Fruit fly (Drosophila melanogaster) whole organism, embryonic: Measurements from ENCODE around the gene H2.0.

Experiments
- Ada2b ChIP-seq: fragments of 200-800 bp; sonication (Bioruptor generic); IDR thresholded peaks from 2 replicates; pipeline ENCODE4 v1.3.6; 2022; ENCODE audit warnings: missing biosample characterization, missing genetic modification characterization
- CG10209 ChIP-seq: fragments of 200-800 bp; sonication (Bioruptor generic); optimal IDR thresholded peaks from 3 replicates; lab custom pipeline; 2017; ENCODE audit warnings: missing biosample characterization, mild to moderate bottlenecking, missing genetic modification characterization, missing genetic modification reagents
- CG10543 ChIP-seq: fragments of 200-800 bp; sonication (Bioruptor generic); optimal IDR thresholded peaks from 3 replicates; lab custom pipeline; 2017; ENCODE audit warnings: missing biosample characterization, mild to moderate bottlenecking, missing genetic modification characterization, moderate library complexity
- CG12744 ChIP-seq: fragments of 200-800 bp; sonication (Bioruptor generic); optimal IDR thresholded peaks from 2 replicates; lab custom pipeline; 2016; ENCODE audit warnings: missing biosample characterization, missing genetic modification characterization
- CG12769 ChIP-seq: fragments of 200-800 bp; sonication (Bioruptor generic); optimal IDR thresholded peaks from 2 replicates; lab custom pipeline; 2019; ENCODE audit warnings: missing biosample characterization, mild to moderate bottlenecking, missing genetic modification characterization, moderate library complexity
- CG13424 ChIP-seq: fragments of 200-800 bp; sonication (Bioruptor generic); optimal IDR thresholded peaks from 2 replicates; lab custom pipeline; 2019; ENCODE audit warnings: missing biosample characterization, mild to moderate bottlenecking, missing genetic modification characterization, moderate library complexity
- CG13775 ChIP-seq: fragments of 200-800 bp; sonication (Bioruptor generic); optimal IDR thresholded peaks from 3 replicates; lab custom pipeline; 2017; ENCODE audit warnings: missing biosample characterization, mild to moderate bottlenecking, missing genetic modification characterization
- CG15269 ChIP-seq: fragments of 200-800 bp; sonication (Bioruptor generic); optimal IDR thresholded peaks from 2 replicates; lab custom pipeline; 2018; ENCODE audit warnings: missing biosample characterization, mild to moderate bottlenecking, missing genetic modification characterization, moderate library complexity
- CG15514 ChIP-seq: fragments of 200-800 bp; sonication (Bioruptor generic); optimal IDR thresholded peaks from 3 replicates; lab custom pipeline; 2017; ENCODE audit warnings: missing biosample characterization, missing genetic modification characterization, mild to moderate bottlenecking, moderate library complexity, missing genetic modification reagents
- CG1602 ChIP-seq: fragments of 200-800 bp; sonication (Bioruptor generic); optimal IDR thresholded peaks from 3 replicates; lab custom pipeline; 2016; ENCODE audit warnings: missing biosample characterization, missing genetic modification characterization
- CG17802 ChIP-seq: fragments of 200-800 bp; sonication (Bioruptor generic); optimal IDR thresholded peaks from 2 replicates; lab custom pipeline; 2018; ENCODE audit warnings: missing biosample characterization, mild to moderate bottlenecking, missing genetic modification characterization, moderate library complexity
- CG1792 ChIP-seq: fragments of 200-800 bp; sonication (Bioruptor generic); optimal IDR thresholded peaks from 2 replicates; lab custom pipeline; 2016; ENCODE audit warnings: missing biosample characterization, missing genetic modification characterization
- CG2678 ChIP-seq: fragments of 200-800 bp; sonication (Bioruptor generic); optimal IDR thresholded peaks from 3 replicates; lab custom pipeline; 2019; ENCODE audit warnings: missing biosample characterization, mild to moderate bottlenecking, missing genetic modification characterization, moderate library complexity
- CG2712 ChIP-seq: fragments of 200-800 bp; optimal IDR thresholded peaks from 3 replicates; lab custom pipeline; 2019; ENCODE audit warnings: missing biosample characterization, mild to moderate bottlenecking, missing genetic modification characterization, moderate library complexity
- CG30020 ChIP-seq: fragments of 200-800 bp; optimal IDR thresholded peaks from 2 replicates; lab custom pipeline; 2019; ENCODE audit warnings: missing biosample characterization, mild to moderate bottlenecking, missing genetic modification characterization, moderate library complexity
- CG33213 ChIP-seq: fragments of 200-800 bp; sonication (Bioruptor generic); optimal IDR thresholded peaks from 3 replicates; lab custom pipeline; 2016; ENCODE audit warnings: missing biosample characterization, missing genetic modification characterization
- CG8290 ChIP-seq, 3 experiments: fragments of 200-800 bp; sonication (Bioruptor generic); optimal IDR thresholded peaks; 2 replicates each; lab custom pipeline; 2016 to 2019; ENCODE audit warnings: missing biosample characterization in 3 of 3, missing genetic modification characterization in 3 of 3, mild to moderate bottlenecking in 2 of 3, moderate library complexity in 1 of 3
- CG8944 ChIP-seq: fragments of 200-800 bp; sonication (Bioruptor generic); optimal IDR thresholded peaks from 3 replicates; lab custom pipeline; 2016; ENCODE audit warnings: missing biosample characterization, missing genetic modification characterization
- CTCF ChIP-seq: fragments of 200-800 bp; sonication (Bioruptor generic); optimal IDR thresholded peaks from 2 replicates; lab custom pipeline; 2017; ENCODE audit warnings: missing biosample characterization, mild to moderate bottlenecking, missing genetic modification characterization, moderate library complexity
- CoRest ChIP-seq: fragments of 200-800 bp; sonication (Bioruptor generic); optimal IDR thresholded peaks from 3 replicates; lab custom pipeline; 2018; ENCODE audit warnings: missing biosample characterization, mild to moderate bottlenecking, missing genetic modification characterization, moderate library complexity
- Dad ChIP-seq: fragments of 200-800 bp; sonication (Bioruptor generic); optimal IDR thresholded peaks from 3 replicates; lab custom pipeline; 2016; ENCODE audit warnings: missing biosample characterization, missing genetic modification characterization
- Deaf1 ChIP-seq: fragments of 200-800 bp; optimal IDR thresholded peaks from 3 replicates; lab custom pipeline; 2019; ENCODE audit warnings: missing biosample characterization, mild to moderate bottlenecking, missing genetic modification characterization, moderate library complexity
- ERR ChIP-seq: fragments of 200-800 bp; sonication (Bioruptor generic); optimal IDR thresholded peaks from 2 replicates; lab custom pipeline; 2016; ENCODE audit warnings: missing biosample characterization, missing genetic modification characterization
- H15 ChIP-seq: fragments of 200-800 bp; sonication (Bioruptor generic); IDR thresholded peaks from 3 replicates; pipeline ENCODE4 v1.3.6; 2022; ENCODE audit warnings: missing biosample characterization, missing genetic modification characterization
- Hr3 ChIP-seq: fragments of 200-800 bp; sonication (Bioruptor generic); optimal IDR thresholded peaks from 3 replicates; lab custom pipeline; 2016; ENCODE audit warnings: missing biosample characterization, missing genetic modification characterization
- Hr78 ChIP-seq, 2 experiments: fragments of 200-800 bp in 1 of 2; fragments of >200 bp in 1 of 2; sonication (Bioruptor generic) in 1 of 2; optimal IDR thresholded peaks; 2 replicates each; lab custom pipeline; 2017 to 2019; ENCODE audit warnings: missing biosample characterization in 2 of 2, missing genetic modification characterization in 2 of 2, mild to moderate bottlenecking in 1 of 2, moderate library complexity in 1 of 2
- Mad ChIP-seq: fragments of 200-800 bp; sonication (Bioruptor generic); optimal IDR thresholded peaks from 2 replicates; lab custom pipeline; 2016; ENCODE audit warnings: missing biosample characterization, missing genetic modification characterization
- Sin3A ChIP-seq: fragments of >200 bp; optimal IDR thresholded peaks from 2 replicates; lab custom pipeline; 2018
- Taf1 ChIP-seq: fragments of 200-800 bp; sonication (Bioruptor generic); IDR thresholded peaks from 2 replicates; pipeline ENCODE4 v1.3.6; 2022; ENCODE audit warnings: missing biosample characterization, missing genetic modification characterization
- Trl ChIP-seq, 3 experiments: fragments of >200 bp in 2 of 3; fragments of 200-800 bp in 1 of 3; sonication (Bioruptor generic) in 1 of 3; optimal IDR thresholded peaks; 2 replicates in 1 of 3; 3 replicates in 2 of 3; lab custom pipeline; 2016 to 2017; ENCODE audit warnings: missing biosample characterization in 1 of 3, missing genetic modification characterization in 1 of 3
- Vsx1 ChIP-seq: fragments of 200-800 bp; sonication (Bioruptor generic); optimal IDR thresholded peaks from 2 replicates; lab custom pipeline; 2017; ENCODE audit warnings: missing biosample characterization, mild to moderate bottlenecking, missing genetic modification characterization, missing genetic modification reagents
- al ChIP-seq: fragments of 200-800 bp; sonication (Bioruptor generic); IDR thresholded peaks from 2 replicates; pipeline ENCODE4 v1.3.6; 2022; ENCODE audit warnings: missing biosample characterization, missing genetic modification characterization
- ara ChIP-seq: fragments of 200-800 bp; sonication (Bioruptor generic); IDR thresholded peaks from 2 replicates; pipeline ENCODE4 v1.3.6; 2022; ENCODE audit warnings: missing biosample characterization, missing genetic modification characterization
- chm ChIP-seq: fragments of 200-800 bp; sonication (Bioruptor generic); IDR thresholded peaks from 2 replicates; pipeline ENCODE4 v1.3.6; 2022; ENCODE audit warnings: missing biosample characterization, missing genetic modification characterization
- ci ChIP-seq: fragments of 200-800 bp; sonication (Bioruptor generic); IDR thresholded peaks from 3 replicates; pipeline ENCODE4 v1.3.6; 2022; ENCODE audit warnings: missing biosample characterization, missing genetic modification characterization
- crp ChIP-seq, 2 experiments: fragments of 200-800 bp; sonication (Bioruptor generic); optimal IDR thresholded peaks; 2 replicates in 1 of 2; 3 replicates in 1 of 2; lab custom pipeline; 2017; ENCODE audit warnings: missing biosample characterization in 2 of 2, missing genetic modification characterization in 2 of 2, mild to moderate bottlenecking in 1 of 2, moderate library complexity in 1 of 2
- dimm ChIP-seq: fragments of 200-800 bp; sonication (Bioruptor generic); IDR thresholded peaks from 2 replicates; pipeline ENCODE4 v1.3.6; 2022; ENCODE audit warnings: missing biosample characterization, missing genetic modification characterization
- exex ChIP-seq: fragments of 200-800 bp; sonication (Bioruptor generic); optimal IDR thresholded peaks from 4 replicates; lab custom pipeline; 2018; ENCODE audit warnings: missing biosample characterization, mild to moderate bottlenecking, missing genetic modification characterization, moderate library complexity
- fd3F ChIP-seq: fragments of 200-800 bp; sonication (Bioruptor generic); optimal IDR thresholded peaks from 2 replicates; lab custom pipeline; 2018; ENCODE audit warnings: missing biosample characterization, mild to moderate bottlenecking, missing genetic modification characterization, moderate library complexity
- grau ChIP-seq: fragments of 200-800 bp; optimal IDR thresholded peaks from 3 replicates; lab custom pipeline; 2019; ENCODE audit warnings: missing biosample characterization, mild to moderate bottlenecking, missing genetic modification characterization, moderate library complexity
- gsb-n ChIP-seq: fragments of 200-800 bp; sonication (Bioruptor generic); optimal IDR thresholded peaks from 3 replicates; lab custom pipeline; 2018; ENCODE audit warnings: missing biosample characterization, mild to moderate bottlenecking, missing genetic modification characterization
- lola ChIP-seq, 3 experiments: fragments of >200 bp in 2 of 3; fragments of 200-800 bp in 1 of 3; sonication (Bioruptor generic) in 1 of 3; optimal IDR thresholded peaks; 2 replicates each; lab custom pipeline; 2017 to 2019; ENCODE audit warnings: missing biosample characterization in 3 of 3, missing genetic modification characterization in 3 of 3, mild to moderate bottlenecking in 1 of 3, moderate library complexity in 1 of 3
- nmo ChIP-seq: fragments of 200-800 bp; sonication (Bioruptor generic); optimal IDR thresholded peaks from 2 replicates; lab custom pipeline; 2018; ENCODE audit warnings: missing biosample characterization, mild to moderate bottlenecking, missing genetic modification characterization, moderate library complexity
- pum ChIP-seq: fragments of 200-800 bp; sonication (Bioruptor generic); optimal IDR thresholded peaks from 2 replicates; lab custom pipeline; 2016; ENCODE audit warnings: missing biosample characterization, missing genetic modification characterization
- repo ChIP-seq: fragments of 200-800 bp; sonication (Bioruptor generic); optimal IDR thresholded peaks from 2 replicates; lab custom pipeline; 2016; ENCODE audit warnings: missing biosample characterization, missing genetic modification characterization
- sc ChIP-seq, 3 experiments: fragments of >200 bp in 2 of 3; fragments of 200-800 bp in 1 of 3; sonication (Bioruptor generic) in 1 of 3; optimal IDR thresholded peaks; 2 replicates in 2 of 3; 3 replicates in 1 of 3; lab custom pipeline; 2017; ENCODE audit warnings: mild to moderate bottlenecking in 1 of 3, missing biosample characterization in 1 of 3, missing genetic modification characterization in 1 of 3, missing genetic modification reagents in 1 of 3
- scrt ChIP-seq: fragments of 200-800 bp; sonication (Bioruptor generic); optimal IDR thresholded peaks from 2 replicates; lab custom pipeline; 2018; ENCODE audit warnings: missing biosample characterization, mild to moderate bottlenecking, missing genetic modification characterization, moderate library complexity
- tap ChIP-seq: fragments of 200-800 bp; optimal IDR thresholded peaks from 3 replicates; lab custom pipeline; 2019; ENCODE audit warnings: missing biosample characterization, mild to moderate bottlenecking, missing genetic modification characterization, moderate library complexity
- wek ChIP-seq: fragments of 200-800 bp; sonication (Bioruptor generic); optimal IDR thresholded peaks from 3 replicates; lab custom pipeline; 2018; ENCODE audit warnings: missing biosample characterization, mild to moderate bottlenecking, missing genetic modification characterization, moderate library complexity

The H2.0 gene

dm6 chr2L:5986094-5986493 lies 33.1 kb downstream of the H2.0 start, which contains the start of gene ifc (continued):
- peak; percentile 20 for TF ChIP-seq CTCF (GFP tag; lab: Kevin White, UChicago)
- TF ChIP-seq CG30020 (tag; lab: Kevin White, UChicago): peak; percentile 96
- TF ChIP-seq Dad (GFP tag; lab: Kevin White, UChicago): peak; percentile 69
- TF ChIP-seq Deaf1 (tag; lab: Kevin White, UChicago): peak; percentile 3
- peak; percentile 40 for TF ChIP-seq CG8944
- no peak for TF ChIP-seq Taf1 (GFP tag; lab: Robert Waterston, UW)
- TF ChIP-seq pum (GFP tag; lab: Kevin White, UChicago): peak; percentile 36
- peak; percentile 30 for TF ChIP-seq Hr3 (GFP tag; lab: Kevin White, UChicago)
- TF ChIP-seq CoRest (tag; lab: Kevin White, UChicago): peak; percentile 74
- TF ChIP-seq lola (GFP tag; optimal IDR thresholded peaks at IDR 0.05; lab: Kevin White, UChicago): peak in 2 of 3 experiments; percentile 29 to 99
- TF ChIP-seq CG15269 (tag; lab: Kevin White, UChicago): peak; percentile 61
- TF ChIP-seq H15: no peak
- no peak for TF ChIP-seq sc (optimal IDR thresholded peaks at IDR 0.05; lab: Kevin White, UChicago)
- TF ChIP-seq sc (GFP tag; optimal IDR thresholded peaks at IDR 0.05; lab: Kevin White, UChicago): no peak
- TF ChIP-seq CG2678 (tag; lab: Kevin White, UChicago): peak; percentile 64
- TF ChIP-seq CG8290 (GFP tag; optimal IDR thresholded peaks at IDR 0.05; lab: Kevin White, UChicago): peak; percentile 89
- TF ChIP-seq CG8290 (tag; optimal IDR thresholded peaks at IDR 0.05; lab: Kevin White, UChicago): peak; percentile 43 to 84
- TF ChIP-seq CG13775: peak; percentile 59
- peak; percentile 51 for TF ChIP-seq CG1792 (GFP tag; lab: Kevin White, UChicago)
- peak; percentile 80 for TF ChIP-seq CG12769 (tag; lab: Kevin White, UChicago)
- TF ChIP-seq CG2712: peak; percentile 76
- peak; percentile 69 for TF ChIP-seq grau (tag; lab: Kevin White, UChicago)
- peak; percentile 15 for TF ChIP-seq gsb-n (tag; lab: Kevin White, UChicago)
- TF ChIP-seq al (GFP tag; lab: Robert Waterston, UW): no peak
- peak; percentile 32 for TF ChIP-seq CG10543 (GFP tag; lab: Kevin White, UChicago)
- TF ChIP-seq wek (GFP tag; lab: Kevin White, UChicago): peak; percentile 30
- TF ChIP-seq CG13424: peak; percentile 60
- peak; percentile 59 for TF ChIP-seq CG1602
- TF ChIP-seq CG12744 (GFP tag; lab: Kevin White, UChicago): peak; percentile 39
- peak; percentile 22 for TF ChIP-seq fd3F (GFP tag; lab: Kevin White, UChicago)
- TF ChIP-seq ara (GFP tag; lab: Robert Waterston, UW): no peak
- peak; percentile 62 for TF ChIP-seq scrt (GFP tag; lab: Kevin White, UChicago)
- TF ChIP-seq dimm (GFP tag; lab: Robert Waterston, UW): no peak
- peak; percentile 51 for TF ChIP-seq Mad (GFP tag; lab: Kevin White, UChicago)
- no peak for TF ChIP-seq ci (GFP tag; lab: Robert Waterston, UW)
- peak; percentile 14 for TF ChIP-seq repo (GFP tag; lab: Kevin White, UChicago)
- TF ChIP-seq Vsx1: no peak
- TF ChIP-seq crp (GFP tag; optimal IDR thresholded peaks at IDR 0.05; lab: Kevin White, UChicago): peak in 1 of 2 experiments; percentile 55
- peak; percentile 76 for TF ChIP-seq nmo
- TF ChIP-seq CG33213: peak; percentile 84
- TF ChIP-seq exex (tag; lab: Kevin White, UChicago): peak; percentile 36
- no peak for TF ChIP-seq chm (GFP tag; lab: Robert Waterston, UW)
- TF ChIP-seq Hr78 (GFP tag; optimal IDR thresholded peaks at IDR 0.05; lab: Kevin White, UChicago): peak in 1 of 2 experiments; percentile 59
- peak; percentile 20 for TF ChIP-seq CG10209 (GFP tag; lab: Kevin White, UChicago)
- no peak for TF ChIP-seq Ada2b (GFP tag; lab: Robert Waterston, UW)
- TF ChIP-seq CG17802 (tag; lab: Kevin White, UChicago): peak; percentile 95
- TF ChIP-seq Trl (optimal IDR thresholded peaks at IDR 0.05; lab: Kevin White, UChicago): no peak
- peak; percentile 75 for TF ChIP-seq Trl (GFP tag; optimal IDR thresholded peaks at IDR 0.05; lab: Kevin White, UChicago)
- TF ChIP-seq CG15514 (GFP tag; lab: Kevin White, UChicago): peak; percentile 85
- peak; percentile 38 for TF ChIP-seq tap (tag; lab: Kevin White, UChicago)
- peak; percentile 39 for TF ChIP-seq Sin3A
- TF ChIP-seq ERR (GFP tag; lab: Kevin White, UChicago): peak; percentile 69
